Fruit fly (Drosophila melanogaster) whole organism, embryonic: ENCODE data around the gene Surf1.

ENCODE experiments used
- CG10274 ChIP-seq: fragments of 200-800 bp; sonication (Bioruptor generic); optimal IDR thresholded peaks from 3 replicates; lab custom pipeline; 2017; ENCODE audit warnings: missing biosample characterization, mild to moderate bottlenecking, missing genetic modification characterization
- CG12155 ChIP-seq: fragments of 200-800 bp; sonication (Bioruptor generic); optimal IDR thresholded peaks from 3 replicates; lab custom pipeline; 2016; ENCODE audit warnings: missing biosample characterization, missing genetic modification characterization
- CG17385 ChIP-seq: fragments of 200-800 bp; sonication (Bioruptor generic); optimal IDR thresholded peaks from 3 replicates; lab custom pipeline; 2018; ENCODE audit warnings: missing biosample characterization, mild to moderate bottlenecking, missing genetic modification characterization
- CG17829 ChIP-seq: fragments of 200-800 bp; optimal IDR thresholded peaks from 2 replicates; lab custom pipeline; 2019; ENCODE audit warnings: missing biosample characterization, mild to moderate bottlenecking, missing genetic modification characterization, moderate library complexity
- CG2202 ChIP-seq: fragments of 200-800 bp; sonication (Bioruptor generic); optimal IDR thresholded peaks from 2 replicates; lab custom pipeline; 2018; ENCODE audit warnings: missing biosample characterization, mild to moderate bottlenecking, missing genetic modification characterization
- CG3065 ChIP-seq: fragments of 200-800 bp; sonication (Bioruptor generic); optimal IDR thresholded peaks from 2 replicates; lab custom pipeline; 2016; ENCODE audit warnings: missing biosample characterization, missing genetic modification characterization
- CG3407 ChIP-seq: fragments of 200-800 bp; sonication (Bioruptor generic); optimal IDR thresholded peaks from 2 replicates; lab custom pipeline; 2018; ENCODE audit warnings: missing biosample characterization, mild to moderate bottlenecking, missing genetic modification characterization
- Hr39 ChIP-seq: fragments of >200 bp; optimal IDR thresholded peaks from 2 replicates; lab custom pipeline; 2017
- caup ChIP-seq: fragments of 200-800 bp; sonication (Bioruptor generic); optimal IDR thresholded peaks from 3 replicates; lab custom pipeline; 2017; ENCODE audit warnings: missing biosample characterization, mild to moderate bottlenecking, missing genetic modification characterization, moderate library complexity; ENCODE audit not compliant: severe bottlenecking
- lab ChIP-seq: fragments of 200-800 bp; sonication (Bioruptor generic); optimal IDR thresholded peaks from 3 replicates; lab custom pipeline; 2017; ENCODE audit warnings: missing biosample characterization, missing genetic modification characterization, mild to moderate bottlenecking, moderate library complexity, missing genetic modification reagents
- pan ChIP-seq, 4 experiments: fragments of >200 bp in 3 of 4; fragments of 200-800 bp in 1 of 4; sonication (Bioruptor generic) in 1 of 4; optimal IDR thresholded peaks in 3 of 4; IDR thresholded peaks in 1 of 4; 2 replicates each; pipeline versions ENCODE4 v1.3.6 to Lab custom; 2017 to 2022; ENCODE audit warnings: missing biosample characterization in 2 of 4, missing genetic modification characterization in 2 of 4, mixed read lengths in 1 of 4
- usp ChIP-seq: fragments of >200 bp; optimal IDR thresholded peaks from 2 replicates; lab custom pipeline; 2017; ENCODE audit warnings: missing biosample characterization, missing genetic modification characterization

dm6 chr3L:7003132-7003531 lies 45.0 kb downstream of the Surf1 start:
- no peak for TF ChIP-seq CG10274
- TF ChIP-seq lab (GFP tag; lab: Kevin White, UChicago) = no peak
- TF ChIP-seq CG3065 (GFP tag; lab: Kevin White, UChicago) = no peak
- no peak for TF ChIP-seq usp (GFP tag; lab: Kevin White, UChicago)
- no peak for TF ChIP-seq CG2202 (tag; lab: Kevin White, UChicago)
- no peak for TF ChIP-seq caup (GFP tag; lab: Kevin White, UChicago)
- no peak for TF ChIP-seq CG17385 (GFP tag; lab: Kevin White, UChicago)
- TF ChIP-seq CG3407 (GFP tag; lab: Kevin White, UChicago) = no peak
- no peak for TF ChIP-seq CG12155 (GFP tag; lab: Kevin White, UChicago)
- TF ChIP-seq pan (optimal IDR thresholded peaks at IDR 0.05; lab: Kevin White, UChicago) = no peak
- no peak for TF ChIP-seq pan (GFP tag; optimal IDR thresholded peaks at IDR 0.05 in 1 of 2, IDR thresholded peaks at IDR 0.05 in 1 of 2)
- no peak for TF ChIP-seq CG17829 (tag; lab: Kevin White, UChicago)
- TF ChIP-seq Hr39 (lab: Kevin White, UChicago) = no peak
